Worm (Caenorhabditis elegans): Measurements from ENCODE around the gene Y51B9A.8.

Y51B9A.8 gene

DNA sequence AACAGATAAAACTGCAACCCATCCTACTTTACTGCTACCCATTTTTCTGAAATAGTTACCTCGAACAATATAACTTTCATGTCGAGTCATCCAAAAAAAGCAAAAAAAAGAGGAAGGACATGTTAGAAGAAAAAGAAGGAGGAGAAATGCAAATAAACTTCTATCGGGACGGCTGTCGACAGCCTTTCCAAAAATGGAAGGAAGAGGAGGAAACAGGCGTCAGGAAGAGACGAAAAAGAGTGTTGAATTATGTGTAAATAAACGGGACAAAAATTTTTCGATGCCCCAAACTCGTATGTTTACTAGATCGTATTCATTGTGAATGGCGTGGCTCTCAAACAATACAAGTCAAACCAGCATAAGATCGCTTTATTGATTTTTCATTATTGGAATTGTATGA lies 29.0 kb downstream of the Y51B9A.8 start, which contains the start of gene M176.5:
M176.5 (minus strand) TSS at position 101 of the 400 bp plus-strand sequence.
- TF ChIP-seq mep-1 (tag; optimal IDR thresholded peaks at IDR 0.05) (no peak), elt-1 (tag; optimal IDR thresholded peaks at IDR 0.05; ENCODE audit: borderline replicate concordance, insufficient read depth) (no peak), nhr-237 (tag; optimal IDR thresholded peaks at IDR 0.05) (no peak), ceh-43 (GFP tag; optimal IDR thresholded peaks at IDR 0.05) (no peak), mab-5 (tag; optimal IDR thresholded peaks at IDR 0.05) (no peak), tbx-8 (GFP tag; optimal IDR thresholded peaks at IDR 0.05) (no peak), unc-39 (tag; optimal IDR thresholded peaks at IDR 0.05) (no peak), bed-3 (GFP tag; optimal IDR thresholded peaks at IDR 0.05) (no peak), mls-2 (tag; optimal IDR thresholded peaks at IDR 0.05) (no peak), nhr-12 (tag; optimal IDR thresholded peaks at IDR 0.05) (no peak), lsy-2 (tag; optimal IDR thresholded peaks at IDR 0.05) (no peak), M03D4.4 (tag; optimal IDR thresholded peaks at IDR 0.05) (no peak), nhr-28 (tag; optimal IDR thresholded peaks at IDR 0.05) (no peak), lin-32 (GFP tag; optimal IDR thresholded peaks at IDR 0.05) (no peak), cnd-1 (tag; optimal IDR thresholded peaks at IDR 0.05) (no peak), pha-4 (tag; optimal IDR thresholded peaks at IDR 0.05) (no peak)

- TF ChIP-seq ces-1 (GFP tag; optimal IDR thresholded peaks at IDR 0.05) (peak; percentile 27), cnd-1 (tag; optimal IDR thresholded peaks at IDR 0.05) (no peak)
These were observed 32.5 kb downstream of the Y51B9A.8 start for ce11 chrII:9431119-9431518.

DNA sequence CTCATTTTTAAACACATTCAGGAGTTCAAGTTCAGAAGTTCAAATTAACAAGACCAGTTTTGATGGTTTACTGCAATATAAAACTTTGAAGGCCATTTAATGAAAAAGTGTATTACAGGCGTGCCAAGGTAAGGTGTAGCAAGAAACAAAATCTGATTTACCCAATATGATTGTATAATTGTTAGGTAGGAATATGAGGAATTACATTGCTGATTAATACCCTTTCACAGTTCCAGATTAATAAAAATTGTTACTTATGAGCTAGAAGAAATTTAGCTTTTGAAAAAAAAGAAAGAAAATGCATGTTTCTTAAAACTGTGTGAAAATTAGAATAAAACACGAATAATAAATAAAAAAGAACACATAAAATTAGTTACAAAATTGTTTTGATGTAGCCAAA lies 35.0 kb downstream of the Y51B9A.8 start, which contains the start of gene kin-15:
kin-15 (minus strand) TSS at position 101 of the 400 bp plus-strand sequence.
- TF ChIP-seq hlh-1 (tag; optimal IDR thresholded peaks at IDR 0.05), result no peak
- TF ChIP-seq nhr-2 (tag; optimal IDR thresholded peaks at IDR 0.05), result no peak
- TF ChIP-seq blmp-1 (tag; optimal IDR thresholded peaks at IDR 0.05), result no peak
- TF ChIP-seq lin-13 (tag; optimal IDR thresholded peaks at IDR 0.05), result no peak
- TF ChIP-seq elt-3 (tag; optimal IDR thresholded peaks at IDR 0.05), result no peak
- TF ChIP-seq ceh-83 (GFP tag; optimal IDR thresholded peaks at IDR 0.05), result no peak
- TF ChIP-seq nhr-76 (tag; optimal IDR thresholded peaks at IDR 0.05), result no peak
- TF ChIP-seq mls-2 (tag; optimal IDR thresholded peaks at IDR 0.05), result no peak
- no peak for TF ChIP-seq M03D4.4 (tag; optimal IDR thresholded peaks at IDR 0.05)
- TF ChIP-seq ces-1 (GFP tag; optimal IDR thresholded peaks at IDR 0.05), result no peak
- TF ChIP-seq mep-1 (tag; optimal IDR thresholded peaks at IDR 0.05), result no peak
- TF ChIP-seq nhr-237 (tag; optimal IDR thresholded peaks at IDR 0.05), result no peak
- no peak for TF ChIP-seq pha-4 (tag; optimal IDR thresholded peaks at IDR 0.05)
- no peak for TF ChIP-seq ham-2 (GFP tag; optimal IDR thresholded peaks at IDR 0.05)
- no peak for TF ChIP-seq nhr-28 (tag; optimal IDR thresholded peaks at IDR 0.05)
- no peak for TF ChIP-seq ztf-11 (tag; optimal IDR thresholded peaks at IDR 0.05)
- no peak for TF ChIP-seq nhr-12 (tag; optimal IDR thresholded peaks at IDR 0.05)
- TF ChIP-seq cnd-1 (tag; optimal IDR thresholded peaks at IDR 0.05), result no peak
- TF ChIP-seq snpc-4 (tag; optimal IDR thresholded peaks at IDR 0.05), result no peak

ce11 chrII:9436009-9436408 lies 37.4 kb downstream of the Y51B9A.8 start, which contains the start of gene kin-16:
kin-16 (minus strand) TSS chrII:9436109.
- TF ChIP-seq sptf-1 (tag; optimal IDR thresholded peaks at IDR 0.05) (no peak), M03D4.4 (tag; optimal IDR thresholded peaks at IDR 0.05) (no peak)

DNA sequence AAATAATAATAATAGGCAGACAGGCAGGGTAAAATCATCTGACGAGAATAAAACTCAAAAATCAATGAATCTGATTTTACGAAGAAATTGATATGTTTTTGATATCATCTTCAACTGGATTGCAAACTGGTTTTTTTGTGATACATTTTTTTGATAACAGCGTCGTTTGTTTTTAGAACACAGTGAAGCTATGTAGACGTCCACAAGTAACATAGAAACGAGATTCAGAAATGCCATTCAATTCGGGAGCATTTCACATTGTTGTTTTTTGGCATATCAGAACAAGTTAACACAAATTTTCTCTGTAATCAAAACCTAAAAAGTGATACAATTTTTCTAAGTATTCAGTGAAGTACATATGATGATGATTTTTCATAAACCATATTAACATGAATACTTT lies 39.6 kb downstream of the Y51B9A.8 start, which contains the start of gene chil-13:
chil-13 (minus strand) TSS at position 101 of the 400 bp plus-strand sequence.
- TF ChIP-seq nhr-2 (tag; optimal IDR thresholded peaks at IDR 0.05) (no peak), ztf-11 (tag; optimal IDR thresholded peaks at IDR 0.05) (no peak), hlh-1 (tag; optimal IDR thresholded peaks at IDR 0.05) (no peak), sem-2 (GFP tag; optimal IDR thresholded peaks at IDR 0.05) (no peak), ces-1 (GFP tag; optimal IDR thresholded peaks at IDR 0.05) (no peak), sptf-1 (tag; optimal IDR thresholded peaks at IDR 0.05) (no peak), nhr-12 (tag; optimal IDR thresholded peaks at IDR 0.05) (no peak), bed-3 (GFP tag; optimal IDR thresholded peaks at IDR 0.05) (no peak), blmp-1 (tag; optimal IDR thresholded peaks at IDR 0.05) (no peak), unc-62 (GFP tag; optimal IDR thresholded peaks at IDR 0.05) (no peak), mab-5 (tag; optimal IDR thresholded peaks at IDR 0.05) (no peak), flh-1 (GFP tag; optimal IDR thresholded peaks at IDR 0.05) (no peak)
